Worm (Caenorhabditis elegans) whole organism, early embryonic: ENCODE data around the gene F58A6.2.
A peak's percentile ranks its signal among the peaks of the same experiment; 100 is the strongest.

Source experiments
- B0310.2 ChIP-seq: sonication (generic microtip); optimal IDR thresholded peaks from 2 replicates; lab custom pipeline; 2016; ENCODE audit warnings: mild to moderate bottlenecking, missing genetic modification characterization, missing compliant biosample characterization
- F13C5.2 ChIP-seq: sonication (generic microtip); optimal IDR thresholded peaks from 2 replicates; lab custom pipeline; 2017; ENCODE audit warnings: mild to moderate bottlenecking, missing genetic modification characterization, inconsistent platforms, missing compliant biosample characterization
- aly-1 ChIP-seq: sonication (generic microtip); optimal IDR thresholded peaks from 2 replicates; lab custom pipeline; 2016; ENCODE audit warnings: missing genetic modification characterization, missing compliant biosample characterization
- ama-1 ChIP-seq: fragments of 150-350 bp; optimal IDR thresholded peaks from 2 replicates; lab custom pipeline; 2014
- ceh-13 ChIP-seq: fragments of 200-800 bp; sonication (Bioruptor generic); optimal IDR thresholded peaks from 2 replicates; lab custom pipeline; 2018; ENCODE audit warnings: mild to moderate bottlenecking, missing genetic modification characterization, missing compliant biosample characterization
- ceh-36 ChIP-seq: sonication (generic microtip); optimal IDR thresholded peaks from 2 replicates; lab custom pipeline; 2016; ENCODE audit warnings: missing genetic modification characterization, inconsistent platforms, missing compliant biosample characterization
- ets-7 ChIP-seq: sonication (generic microtip); optimal IDR thresholded peaks from 2 replicates; lab custom pipeline; 2016; ENCODE audit warnings: missing genotype, missing genetic modification characterization, missing compliant biosample characterization
- flt-1 ChIP-seq: fragments of 200-800 bp; sonication (Bioruptor generic); IDR thresholded peaks from 2 replicates; pipeline ENCODE4 v1.3.6; 2022; ENCODE audit warnings: missing genetic modification characterization, missing compliant biosample characterization
- hmbx-1 ChIP-seq: sonication (generic microtip); optimal IDR thresholded peaks from 2 replicates; lab custom pipeline; 2016; ENCODE audit warnings: mild to moderate bottlenecking, missing genetic modification characterization, missing compliant biosample characterization
- hmg-4 ChIP-seq: fragments of 200-800 bp; sonication (Bioruptor generic); optimal IDR thresholded peaks from 2 replicates; lab custom pipeline; 2018; ENCODE audit warnings: mild to moderate bottlenecking, missing genetic modification characterization, missing compliant biosample characterization
- hnd-1 ChIP-seq: sonication (generic microtip); optimal IDR thresholded peaks from 2 replicates; lab custom pipeline; 2016; ENCODE audit warnings: missing genetic modification characterization, missing compliant biosample characterization
- pes-1 ChIP-seq: fragments of 200-800 bp; sonication (Bioruptor generic); IDR thresholded peaks from 2 replicates; pipeline ENCODE4 v1.3.6; 2022; ENCODE audit warnings: missing genetic modification reagents, missing genetic modification characterization, missing compliant biosample characterization
- scrt-1 ChIP-seq: fragments of 200-800 bp; sonication (Bioruptor generic); IDR thresholded peaks from 2 replicates; pipeline ENCODE4 v1.3.6; 2022; ENCODE audit warnings: missing genetic modification characterization, missing compliant biosample characterization
- sea-1 ChIP-seq: fragments of 200-800 bp; sonication (Bioruptor generic); conservative IDR thresholded peaks from 2 replicates; pipeline ENCODE4 v1.3.6; 2022; ENCODE audit warnings: missing genetic modification characterization, missing compliant biosample characterization
- tbx-11 ChIP-seq: fragments of 200-800 bp; sonication (Bioruptor generic); IDR thresholded peaks from 2 replicates; pipeline ENCODE4 v1.3.6; 2022; ENCODE audit warnings: missing genetic modification characterization, missing compliant biosample characterization
- tbx-37 ChIP-seq: fragments of 200-800 bp; sonication (Bioruptor generic); conservative IDR thresholded peaks from 2 replicates; pipeline ENCODE4 v1.3.6; 2022; ENCODE audit warnings: missing genetic modification reagents, missing genetic modification characterization, missing compliant biosample characterization
- tra-4 ChIP-seq: sonication (generic microtip); optimal IDR thresholded peaks from 2 replicates; lab custom pipeline; 2017; ENCODE audit warnings: missing genetic modification characterization, missing compliant biosample characterization

Gene F58A6.2

DNA sequence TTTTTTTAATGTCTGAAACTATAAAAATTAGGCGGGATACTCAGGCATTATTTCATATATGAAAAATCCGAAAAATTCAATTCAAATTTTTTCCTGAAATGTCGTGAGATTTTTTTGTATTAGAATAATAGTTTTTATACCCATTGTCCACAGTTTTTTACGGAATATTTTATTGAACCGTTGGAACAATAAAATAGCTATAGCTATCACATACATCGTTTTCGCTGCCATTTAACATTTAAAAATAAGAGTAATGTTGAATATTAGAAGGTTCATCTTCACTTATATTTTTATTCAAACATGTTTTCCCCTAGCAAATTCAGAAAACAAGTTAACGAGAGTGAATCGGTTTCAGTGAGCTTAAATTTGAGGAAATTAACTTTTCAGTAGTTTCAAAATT is 35.1 kb downstream of the F58A6.2 start, which contains the start of gene C27D6.15:
Gene C27D6.15 (plus strand): TSS at position 301 of the 400 bp plus-strand sequence.
- TF ChIP-seq B0310.2 (tag; lab: Kevin White, UChicago) (no peak), scrt-1 (GFP tag; lab: Robert Waterston, UW) (no peak), ceh-13 (no peak), ceh-36 (no peak)

DNA sequence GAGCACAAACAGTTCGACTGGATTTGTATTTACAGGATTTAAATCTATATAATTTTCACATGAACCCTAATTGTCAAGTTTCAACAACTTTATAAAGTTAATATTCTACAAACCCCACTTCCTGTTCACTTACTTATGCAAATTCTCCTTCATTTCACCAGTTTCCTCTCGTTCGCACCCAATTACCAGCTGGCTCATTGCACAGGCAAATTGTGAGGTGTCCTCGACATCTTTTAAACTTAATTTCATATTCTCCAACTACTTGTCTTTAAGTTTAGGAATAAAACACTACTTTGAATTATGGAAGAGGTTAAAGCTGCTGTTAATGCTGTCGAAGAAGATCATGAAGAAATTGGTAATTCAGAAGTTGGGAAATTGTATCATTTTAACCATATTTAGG is 35.9 kb downstream of the F58A6.2 start, which contains the start of gene C27D6.1:
Gene C27D6.1 (plus strand): TSS at position 301 of the 400 bp plus-strand sequence.
- TF ChIP-seq tra-4 (no peak), pes-1 (no peak), tbx-11 (no peak), B0310.2 (tag; lab: Kevin White, UChicago) (no peak), tbx-37 (no peak), ets-7 (tag; lab: Kevin White, UChicago) (no peak), aly-1 (no peak), ceh-13 (no peak), ceh-36 (no peak), sea-1 (GFP tag; lab: Robert Waterston, UW) (no peak), flt-1 (GFP tag; lab: Robert Waterston, UW) (no peak), ama-1 (no peak), scrt-1 (GFP tag; lab: Robert Waterston, UW) (no peak), F13C5.2 (no peak), hmbx-1 (tag; lab: Kevin White, UChicago) (no peak)

DNA sequence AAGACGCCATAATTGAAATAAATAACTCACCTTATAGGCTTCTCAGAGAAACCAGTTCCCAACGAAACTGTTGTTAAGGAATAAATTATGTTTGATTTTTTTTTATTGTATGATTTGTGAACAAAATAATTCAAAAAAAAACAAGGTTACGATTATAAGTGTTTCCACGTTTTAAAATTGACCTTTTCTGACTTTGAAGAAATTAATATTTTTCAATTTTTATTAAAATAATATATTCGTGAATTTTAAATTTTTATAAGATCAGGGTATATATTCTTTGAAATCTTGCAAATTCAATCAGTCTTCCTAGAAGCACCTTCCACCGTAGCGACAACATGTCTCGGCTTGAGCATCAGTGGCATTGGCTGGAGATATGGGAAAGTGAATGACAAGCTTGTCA is 37.9 kb downstream of the F58A6.2 start, which contains the start of gene C27D6.3:
Gene C27D6.3 (minus strand): TSS at position 101 of the 400 bp plus-strand sequence.
- TF ChIP-seq tbx-11 (no peak), tra-4 (no peak), aly-1 (no peak)

DNA sequence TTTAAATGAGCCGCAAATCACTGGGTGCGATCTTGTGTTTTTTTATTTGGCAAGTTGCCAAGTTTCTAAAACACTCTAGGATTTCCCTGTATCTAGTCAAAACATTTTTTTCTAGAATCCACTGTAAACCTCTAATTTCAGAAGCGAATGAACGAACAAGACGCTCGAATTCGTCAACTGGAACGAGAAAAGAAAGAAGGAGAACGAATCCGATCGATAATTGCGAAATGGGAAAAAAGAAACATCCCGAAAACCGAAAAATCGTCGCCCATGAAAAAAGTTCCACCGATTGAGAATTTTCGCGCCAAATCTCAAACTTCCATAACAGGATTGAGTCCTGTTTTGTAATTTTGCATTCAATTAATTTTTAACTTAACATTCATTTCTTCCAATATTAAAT is 40.4 kb downstream of the F58A6.2 start:
- TF ChIP-seq tbx-37, result no peak
- TF ChIP-seq sea-1 (GFP tag; lab: Robert Waterston, UW), result no peak
- TF ChIP-seq B0310.2 (tag; lab: Kevin White, UChicago), result no peak
- TF ChIP-seq scrt-1 (GFP tag; lab: Robert Waterston, UW), result no peak
- no peak for TF ChIP-seq hmg-4
- no peak for TF ChIP-seq hnd-1 (tag; lab: Kevin White, UChicago)
- no peak for TF ChIP-seq ceh-13
- TF ChIP-seq hmbx-1 (tag; lab: Kevin White, UChicago), result no peak
- TF ChIP-seq ets-7 (tag; lab: Kevin White, UChicago), result no peak

DNA sequence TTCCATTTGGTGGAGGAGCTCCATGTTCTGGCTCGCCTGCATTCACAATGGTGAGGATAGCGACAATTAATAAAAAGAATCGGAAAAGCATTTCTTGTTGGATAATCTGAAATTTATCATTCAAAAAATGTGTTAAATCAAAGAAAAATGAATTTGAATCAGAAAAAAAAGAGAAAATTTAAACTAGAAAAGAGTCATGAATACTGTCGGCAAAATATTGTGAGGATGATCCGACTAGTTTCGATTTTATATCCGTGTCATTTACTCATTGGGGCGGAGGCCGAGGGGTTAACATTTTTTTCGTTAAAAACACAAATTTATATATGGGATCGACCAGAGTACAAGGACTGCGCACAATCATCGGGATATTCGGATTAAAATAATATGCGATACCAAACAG is 41.4 kb downstream of the F58A6.2 start, which contains the start of gene C27D6.12:
Gene C27D6.12 (minus strand): TSS at position 101 of the 400 bp plus-strand sequence.
- no peak for TF ChIP-seq aly-1
- no peak for TF ChIP-seq ceh-13
- no peak for TF ChIP-seq pes-1
- TF ChIP-seq scrt-1 (GFP tag; lab: Robert Waterston, UW), result no peak
- TF ChIP-seq tbx-37, result no peak
- no peak for TF ChIP-seq ama-1
- TF ChIP-seq tra-4, result no peak
- no peak for TF ChIP-seq hmg-4
- no peak for TF ChIP-seq B0310.2 (tag; lab: Kevin White, UChicago)
- no peak for TF ChIP-seq ceh-36
- no peak for TF ChIP-seq ets-7 (tag; lab: Kevin White, UChicago)
- no peak for TF ChIP-seq tbx-11
- no peak for TF ChIP-seq hmbx-1 (tag; lab: Kevin White, UChicago)
- TF ChIP-seq flt-1 (GFP tag; lab: Robert Waterston, UW), result no peak
- TF ChIP-seq sea-1 (GFP tag; lab: Robert Waterston, UW), result no peak
- no peak for TF ChIP-seq F13C5.2

DNA sequence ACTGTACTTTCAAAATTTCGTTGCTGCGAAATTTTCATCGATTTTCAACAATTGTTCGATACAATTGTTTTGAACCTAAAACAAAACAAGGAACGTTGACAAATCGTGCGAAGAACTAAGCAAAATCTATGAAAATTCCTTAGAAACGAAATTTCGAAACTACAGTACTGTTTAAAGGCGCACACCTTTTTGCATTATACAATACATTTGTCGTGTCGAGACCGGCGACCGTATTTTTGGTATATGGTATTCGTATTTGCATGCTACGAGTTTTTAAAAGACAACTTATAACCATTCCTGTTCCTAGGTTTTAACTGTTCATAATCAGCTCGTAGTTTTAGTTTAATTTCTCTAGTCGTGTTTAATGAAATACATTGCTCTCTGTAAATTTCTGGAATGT is 42.1 kb downstream of the F58A6.2 start:
- TF ChIP-seq sea-1 (GFP tag; lab: Robert Waterston, UW) (no peak), tbx-37 (no peak), tra-4 (no peak), flt-1 (GFP tag; lab: Robert Waterston, UW) (no peak), tbx-11 (no peak), ama-1 (no peak), B0310.2 (tag; lab: Kevin White, UChicago) (no peak), hmbx-1 (tag; lab: Kevin White, UChicago) (no peak), ceh-13 (no peak)

DNA sequence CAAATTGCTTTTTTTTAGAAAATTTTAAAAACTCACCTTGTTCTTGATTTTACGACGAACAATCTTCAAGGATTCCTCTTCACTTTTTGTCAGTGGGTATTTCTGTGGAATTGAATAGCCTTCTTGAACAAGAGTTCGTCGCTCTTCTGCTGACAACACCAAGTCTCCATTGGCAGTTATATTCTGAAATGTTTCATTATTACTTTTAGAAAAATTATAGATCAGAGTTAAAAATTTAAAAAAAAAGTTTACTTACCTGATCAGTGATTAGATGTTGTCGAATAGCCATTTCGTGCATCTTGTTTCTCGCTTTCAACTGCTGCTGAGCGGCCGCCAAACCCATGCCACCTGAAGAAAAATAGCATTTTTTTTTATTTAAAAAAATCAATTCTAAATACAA is 43.8 kb downstream of the F58A6.2 start:
- TF ChIP-seq tra-4, result no peak
- no peak for TF ChIP-seq hmg-4
- TF ChIP-seq pes-1, result no peak
- no peak for TF ChIP-seq B0310.2 (tag; lab: Kevin White, UChicago)
- no peak for TF ChIP-seq F13C5.2
- TF ChIP-seq tbx-37, result no peak
- TF ChIP-seq scrt-1 (GFP tag; lab: Robert Waterston, UW), result no peak

DNA sequence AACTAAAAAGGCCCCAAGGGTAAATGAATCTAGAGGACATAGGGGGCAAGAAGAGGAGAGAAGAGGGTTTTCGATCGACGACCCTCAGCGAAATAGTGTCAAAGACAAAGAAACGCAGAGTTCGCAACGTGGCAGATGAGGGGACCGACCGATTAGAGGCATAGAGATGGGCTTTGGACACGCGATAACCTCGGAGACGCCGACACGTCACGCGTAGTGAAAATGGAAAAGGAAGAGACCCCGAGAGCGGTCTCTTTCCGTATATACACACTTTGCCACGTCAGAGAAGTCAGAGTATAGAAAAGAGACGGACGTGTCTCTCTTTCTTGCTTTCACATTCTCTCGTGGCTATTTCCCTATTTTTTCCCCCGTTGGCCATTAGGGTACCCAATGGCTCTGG is 45.0 kb downstream of the F58A6.2 start:
- TF ChIP-seq ets-7 (tag; lab: Kevin White, UChicago) (no peak), hmg-4 (peak; percentile 53), pes-1 (0 out of 2 replicates have a peak, but pooled peaks have one; percentile 10), tbx-11 (peak; percentile 54; the same call in 1 of the 2 replicates), aly-1 (peak; percentile 59), ama-1 (no peak), tra-4 (no peak), F13C5.2 (peak; percentile 5)

DNA sequence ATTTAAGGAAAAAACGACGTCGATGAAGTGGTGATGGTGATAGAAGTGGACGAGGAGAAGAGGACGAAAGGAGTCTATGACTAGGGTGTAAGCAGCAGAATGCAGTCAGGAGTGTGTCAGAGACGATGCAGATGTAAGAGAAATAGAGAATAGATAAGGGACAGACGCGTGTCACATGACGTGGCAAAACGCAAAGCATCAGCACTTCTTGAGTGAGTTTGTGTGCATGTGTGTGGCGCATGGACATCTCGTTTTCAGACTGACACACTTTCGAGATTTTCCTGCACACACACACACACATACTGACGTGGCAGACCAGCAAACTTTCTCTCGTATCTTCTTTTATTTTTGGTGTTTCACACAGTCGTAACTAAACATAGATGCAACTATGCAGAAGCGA is 45.9 kb downstream of the F58A6.2 start:
- no peak for TF ChIP-seq tra-4
- no peak for TF ChIP-seq aly-1
- no peak for TF ChIP-seq flt-1 (GFP tag; lab: Robert Waterston, UW)
- no peak for TF ChIP-seq ets-7 (tag; lab: Kevin White, UChicago)
- no peak for TF ChIP-seq hnd-1 (tag; lab: Kevin White, UChicago)
- no peak for TF ChIP-seq tbx-37
- no peak for TF ChIP-seq ama-1
- no peak for TF ChIP-seq scrt-1 (GFP tag; lab: Robert Waterston, UW)
- no peak for TF ChIP-seq pes-1
- TF ChIP-seq hmbx-1 (tag; lab: Kevin White, UChicago), result no peak
- no peak for TF ChIP-seq tbx-11
- TF ChIP-seq B0310.2 (tag; lab: Kevin White, UChicago), result no peak
- TF ChIP-seq ceh-13, result no peak
- TF ChIP-seq F13C5.2, result no peak
- TF ChIP-seq hmg-4, result no peak
- TF ChIP-seq sea-1 (GFP tag; lab: Robert Waterston, UW), result no peak
- no peak for TF ChIP-seq ceh-36
